Worm (Caenorhabditis elegans) whole organism, L4/young adult: Measurements from ENCODE around the gene F13B12.4.

Experiments used
- W03F9.2 ChIP-seq: fragments of 150-350 bp; optimal IDR thresholded peaks from 2 replicates; lab custom pipeline; 2014; ENCODE audit warnings: missing biosample characterization, missing genetic modification characterization
- dao-5 ChIP-seq: sonication (generic microtip); optimal IDR thresholded peaks from 2 replicates; lab custom pipeline; 2016; ENCODE audit warnings: missing genotype, missing genetic modification characterization, moderate library complexity, missing compliant biosample characterization
- him-1 ChIP-seq: sonication (generic microtip); optimal IDR thresholded peaks from 2 replicates; lab custom pipeline; 2016; ENCODE audit warnings: missing genotype, missing genetic modification reagents, missing genetic modification characterization, missing compliant biosample characterization

- TF ChIP-seq him-1 (tag; lab: Kevin White, UChicago) (no peak), W03F9.2 (no peak), dao-5 (no peak)
These were observed 31.9 kb downstream of the F13B12.4 start, which contains the start of gene F13B12.6 for ce11 chrIV:10417781-10418180.
